Worm (Caenorhabditis elegans): ENCODE results near the gene gcy-12.

DNA sequence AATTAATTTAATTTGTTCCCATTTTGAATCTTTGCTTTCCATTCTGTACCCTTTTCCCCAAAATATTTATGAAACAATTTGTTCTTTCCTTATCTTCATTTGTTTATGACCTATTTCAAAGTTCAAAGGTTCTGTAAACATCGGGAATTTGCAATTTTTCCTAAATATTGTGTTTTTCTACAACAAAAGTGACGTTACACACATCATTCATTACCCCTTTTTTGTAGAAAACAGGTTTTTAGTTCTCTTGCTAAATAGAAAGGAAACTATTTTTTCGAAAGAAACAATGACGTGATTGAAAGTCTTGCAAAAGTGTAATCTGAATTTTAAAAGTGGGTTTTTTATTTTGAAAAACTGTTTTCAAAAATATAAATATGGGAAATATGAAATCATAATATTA, 12.8 kb downstream of the gcy-12 start:
- TF ChIP-seq elt-1 (tag; optimal IDR thresholded peaks at IDR 0.05) (no peak), ceh-16 (tag; optimal IDR thresholded peaks at IDR 0.05) (no peak), ztf-11 (tag; optimal IDR thresholded peaks at IDR 0.05) (no peak), nhr-129 (tag; optimal IDR thresholded peaks at IDR 0.05) (no peak), nhr-77 (tag; optimal IDR thresholded peaks at IDR 0.05) (no peak), ztf-4 (tag; optimal IDR thresholded peaks at IDR 0.05) (no peak), unc-62 (GFP tag; optimal IDR thresholded peaks at IDR 0.05) (no peak), nhr-237 (tag; optimal IDR thresholded peaks at IDR 0.05) (no peak), snpc-4 (tag; optimal IDR thresholded peaks at IDR 0.05) (no peak), blmp-1 (tag; optimal IDR thresholded peaks at IDR 0.05; ENCODE audit: insufficient read depth) (no peak), lin-11 (tag; optimal IDR thresholded peaks at IDR 0.05) (no peak)
